Worm (Caenorhabditis elegans) whole organism, young adult: ENCODE measurements around the gene srx-90.
A peak's percentile ranks its signal among the peaks of the same experiment; 100 is the strongest.

Source experiments
- C06A6.2 ChIP-seq: fragments of 200-800 bp; sonication (Bioruptor generic); conservative IDR thresholded peaks from 2 replicates; pipeline ENCODE4 v1.3.6; 2022; ENCODE audit warnings: missing genetic modification characterization, missing compliant biosample characterization
- F33H1.4 ChIP-seq: fragments of 200-800 bp; sonication (Bioruptor generic); IDR thresholded peaks from 2 replicates; pipeline ENCODE4 v1.3.6; 2022; ENCODE audit warnings: missing genetic modification reagents, missing genetic modification characterization, missing compliant biosample characterization
- T26A5.8 ChIP-seq: sonication (generic microtip); optimal IDR thresholded peaks from 2 replicates; lab custom pipeline; 2016; ENCODE audit warnings: missing genetic modification characterization, missing compliant biosample characterization
- Y53F4B.3 ChIP-seq: fragments of 200-800 bp; sonication (Bioruptor generic); IDR thresholded peaks from 2 replicates; pipeline ENCODE4 v1.3.6; 2022; ENCODE audit warnings: missing genetic modification reagents, missing genetic modification characterization, missing compliant biosample characterization
- ZK185.1 ChIP-seq: sonication (generic microtip); optimal IDR thresholded peaks from 2 replicates; lab custom pipeline; 2016; ENCODE audit warnings: mild to moderate bottlenecking, missing genetic modification characterization, missing compliant biosample characterization; ENCODE audit not compliant: poor library complexity, severe bottlenecking
- akir-1 ChIP-seq: fragments of 200-800 bp; sonication (Bioruptor generic); optimal IDR thresholded peaks from 2 replicates; lab custom pipeline; 2018; ENCODE audit warnings: mild to moderate bottlenecking, missing genetic modification characterization, moderate library complexity, missing compliant biosample characterization
- ama-1 ChIP-seq, 3 experiments: fragments of 150-350 bp in 1 of 3; sonication (generic microtip) in 2 of 3; optimal IDR thresholded peaks; 2 replicates each; lab custom pipeline; 2014 to 2018; ENCODE audit warnings: missing biosample characterization in 2 of 3, missing genetic modification characterization in 2 of 3, missing genetic modification reagents in 2 of 3
- atf-7 ChIP-seq: sonication (generic microtip); optimal IDR thresholded peaks from 2 replicates; lab custom pipeline; 2017; ENCODE audit warnings: mild to moderate bottlenecking, missing genetic modification characterization, missing compliant biosample characterization
- athp-1 ChIP-seq: sonication (generic microtip); optimal IDR thresholded peaks from 2 replicates; lab custom pipeline; 2017; ENCODE audit warnings: mild to moderate bottlenecking, missing genetic modification characterization, missing compliant biosample characterization
- attf-5 ChIP-seq: fragments of 200-800 bp; sonication (Bioruptor generic); optimal IDR thresholded peaks from 2 replicates; lab custom pipeline; 2018; ENCODE audit warnings: mild to moderate bottlenecking, missing genetic modification characterization, missing compliant biosample characterization
- ceh-91 ChIP-seq: fragments of 200-800 bp; sonication (Bioruptor generic); IDR thresholded peaks from 2 replicates; pipeline ENCODE4 v1.3.6; 2022; ENCODE audit warnings: missing genetic modification reagents, missing genetic modification characterization, missing compliant biosample characterization
- die-1 ChIP-seq: sonication (generic microtip); optimal IDR thresholded peaks from 2 replicates; lab custom pipeline; 2016; ENCODE audit warnings: missing genotype, mild to moderate bottlenecking, missing genetic modification characterization, missing compliant biosample characterization
- dpff-1 ChIP-seq: sonication (generic microtip); optimal IDR thresholded peaks from 2 replicates; lab custom pipeline; 2017; ENCODE audit warnings: mild to moderate bottlenecking, missing genetic modification characterization, missing compliant biosample characterization
- efl-1 ChIP-seq: fragments of 150-350 bp; optimal IDR thresholded peaks from 2 replicates; lab custom pipeline; 2014; ENCODE audit warnings: missing biosample characterization, missing genetic modification reagents, missing genetic modification characterization
- egl-44 ChIP-seq: fragments of 200-800 bp; sonication (Bioruptor generic); IDR thresholded peaks from 2 replicates; pipeline ENCODE4 v1.3.6; 2022; ENCODE audit warnings: missing genetic modification reagents, missing genetic modification characterization, missing compliant biosample characterization
- fkh-3 ChIP-seq: sonication (generic microtip); optimal IDR thresholded peaks from 2 replicates; lab custom pipeline; 2016; ENCODE audit warnings: mild to moderate bottlenecking, missing genetic modification characterization, missing compliant biosample characterization
- hmg-20 ChIP-seq: fragments of 200-800 bp; sonication (Bioruptor generic); IDR thresholded peaks from 2 replicates; pipeline ENCODE4 v1.3.6; 2022; ENCODE audit warnings: missing genetic modification reagents, missing genetic modification characterization, missing compliant biosample characterization
- lin-35 ChIP-seq, 3 experiments: fragments of 150-350 bp in 2 of 3; sonication (generic microtip) in 1 of 3; optimal IDR thresholded peaks; 2 replicates each; lab custom pipeline; 2014 to 2018; ENCODE audit warnings: missing biosample characterization in 3 of 3, missing genetic modification characterization in 3 of 3, missing genetic modification reagents in 3 of 3
- lin-40 ChIP-seq: sonication (generic microtip); optimal IDR thresholded peaks from 2 replicates; lab custom pipeline; 2016; ENCODE audit warnings: missing genetic modification characterization, mild to moderate bottlenecking, missing compliant biosample characterization, missing genotype, missing genetic modification reagents
- madf-10 ChIP-seq: sonication (generic microtip); optimal IDR thresholded peaks from 2 replicates; lab custom pipeline; 2016; ENCODE audit warnings: mild to moderate bottlenecking, missing genetic modification characterization, missing compliant biosample characterization
- madf-6 ChIP-seq: fragments of 200-800 bp; sonication (Bioruptor generic); IDR thresholded peaks from 2 replicates; pipeline ENCODE4 v1.3.6; 2022; ENCODE audit warnings: missing genetic modification reagents, missing genetic modification characterization, missing compliant biosample characterization
- madf-8 ChIP-seq: fragments of 200-800 bp; sonication (Bioruptor generic); conservative IDR thresholded peaks from 2 replicates; pipeline ENCODE4 v1.3.6; 2022; ENCODE audit warnings: missing genetic modification reagents, missing genetic modification characterization, missing compliant biosample characterization
- mel-28 ChIP-seq: sonication (generic microtip); optimal IDR thresholded peaks from 2 replicates; lab custom pipeline; 2016; ENCODE audit warnings: borderline replicate concordance, mild to moderate bottlenecking, missing genetic modification characterization, missing compliant biosample characterization
- nfya-1 ChIP-seq: sonication (generic microtip); optimal IDR thresholded peaks from 2 replicates; lab custom pipeline; 2017; ENCODE audit warnings: antibody characterized with exemption, missing compliant biosample characterization, missing genetic modification characterization, borderline replicate concordance; ENCODE audit not compliant: insufficient read depth
- nfyb-1 ChIP-seq: fragments of 200-800 bp; sonication (Bioruptor generic); IDR thresholded peaks from 2 replicates; pipeline ENCODE4 v1.3.6; 2022; ENCODE audit warnings: missing genetic modification reagents, missing genetic modification characterization, missing compliant biosample characterization
- nhr-179 ChIP-seq: sonication (generic microtip); optimal IDR thresholded peaks from 2 replicates; lab custom pipeline; 2016; ENCODE audit warnings: mild to moderate bottlenecking, missing genetic modification characterization, missing compliant biosample characterization
- nhr-80 ChIP-seq: sonication (generic microtip); optimal IDR thresholded peaks from 2 replicates; lab custom pipeline; 2016; ENCODE audit warnings: missing genetic modification characterization, missing compliant biosample characterization
- rcor-1 ChIP-seq: fragments of 200-800 bp; sonication (Bioruptor generic); IDR thresholded peaks from 2 replicates; pipeline ENCODE4 v1.3.6; 2022; ENCODE audit warnings: missing genetic modification reagents, missing genetic modification characterization, missing compliant biosample characterization
- rec-8 ChIP-seq, 2 experiments: sonication (generic microtip); optimal IDR thresholded peaks; 2 replicates each; lab custom pipeline; 2016; ENCODE audit warnings: mild to moderate bottlenecking in 2 of 2, missing genetic modification characterization in 2 of 2, missing genetic modification reagents in 2 of 2, missing genotype in 2 of 2, missing biosample characterization in 1 of 2, missing compliant biosample characterization in 1 of 2, moderate library complexity in 1 of 2
- rpc-1 ChIP-seq, 2 experiments: fragments of 150-350 bp in 1 of 2; sonication (generic microtip) in 1 of 2; optimal IDR thresholded peaks; 2 replicates each; lab custom pipeline; 2014 to 2018; ENCODE audit warnings: missing biosample characterization in 1 of 2, missing genetic modification characterization in 1 of 2, missing genetic modification reagents in 1 of 2, missing genotype in 1 of 2
- sdz-38 ChIP-seq: sonication (generic microtip); optimal IDR thresholded peaks from 2 replicates; lab custom pipeline; 2016; ENCODE audit warnings: missing genotype, missing genetic modification characterization, missing compliant biosample characterization
- snpc-1.1 ChIP-seq: sonication (generic microtip); optimal IDR thresholded peaks from 2 replicates; lab custom pipeline; 2017; ENCODE audit warnings: missing genetic modification characterization, mild to moderate bottlenecking, missing compliant biosample characterization, antibody characterized with exemption, moderate library complexity, missing genotype, missing genetic modification reagents; ENCODE audit not compliant: insufficient read depth
- snpc-1.3 ChIP-seq: sonication (generic microtip); optimal IDR thresholded peaks from 2 replicates; lab custom pipeline; 2017; ENCODE audit warnings: missing genetic modification characterization, mild to moderate bottlenecking, missing compliant biosample characterization, antibody characterized with exemption, moderate library complexity, missing genotype, missing genetic modification reagents; ENCODE audit not compliant: insufficient read depth
- snpc-4 ChIP-seq, 5 experiments: fragments of 150-350 bp in 1 of 5; sonication (generic microtip) in 4 of 5; optimal IDR thresholded peaks; 2 replicates each; lab custom pipeline; 2014 to 2018; ENCODE audit warnings: missing genetic modification characterization in 5 of 5, missing biosample characterization in 3 of 5, antibody characterized with exemption in 2 of 5, mild to moderate bottlenecking in 2 of 5, missing compliant biosample characterization in 2 of 5, missing genotype in 2 of 5, moderate library complexity in 2 of 5, missing genetic modification reagents in 1 of 5
- tbx-9 ChIP-seq: sonication (generic microtip); optimal IDR thresholded peaks from 2 replicates; lab custom pipeline; 2016; ENCODE audit warnings: borderline replicate concordance, missing genetic modification characterization, inconsistent platforms, missing compliant biosample characterization
- unc-130 ChIP-seq: sonication (generic microtip); optimal IDR thresholded peaks from 2 replicates; lab custom pipeline; 2016; ENCODE audit warnings: missing genetic modification reagents, missing genetic modification characterization, missing compliant biosample characterization
- unc-62 ChIP-seq: fragments of 150-350 bp; optimal IDR thresholded peaks from 2 replicates; lab custom pipeline; 2014; ENCODE audit warnings: missing biosample characterization, missing genetic modification reagents, missing genetic modification characterization
- xnd-1 ChIP-seq: sonication (generic microtip); optimal IDR thresholded peaks from 2 replicates; lab custom pipeline; 2016; ENCODE audit warnings: missing genotype, missing genetic modification reagents, missing genetic modification characterization, missing compliant biosample characterization
- ztf-3 ChIP-seq: fragments of 200-800 bp; sonication (Bioruptor generic); optimal IDR thresholded peaks from 2 replicates; lab custom pipeline; 2018; ENCODE audit warnings: mild to moderate bottlenecking, missing genetic modification characterization, missing compliant biosample characterization

The srx-90 gene

DNA sequence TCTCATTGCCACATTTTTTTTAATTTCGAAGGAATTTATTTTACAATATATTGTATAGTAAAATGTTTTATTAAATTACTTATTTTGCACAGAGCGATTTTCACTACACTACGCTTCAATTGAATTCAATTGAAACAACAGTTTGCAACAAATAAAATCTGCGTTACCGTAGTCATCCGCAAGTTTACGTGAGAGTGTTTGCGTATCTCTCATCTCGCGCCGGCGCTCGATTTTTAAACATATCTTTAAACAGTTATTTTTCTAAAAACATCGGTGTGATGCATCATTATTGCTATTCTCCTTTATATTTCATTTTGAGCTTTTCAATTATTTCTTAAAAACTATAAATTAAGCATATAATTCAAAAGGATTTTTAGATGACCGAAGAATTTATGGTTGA is 26.7 kb upstream of the srx-90 start, which contains the start of gene duo-1 (continued):
- TF ChIP-seq nfya-1 (tag; lab: Kevin White, UChicago) (no peak), madf-8 (peak; percentile 88), ZK185.1 (tag; lab: Kevin White, UChicago) (no peak), ceh-91 (GFP tag; lab: Robert Waterston, UW) (peak; percentile 79), ztf-3 (GFP tag; lab: Kevin White, UChicago) (no peak), unc-130 (GFP tag; lab: Kevin White, UChicago) (peak; percentile 60), atf-7 (tag; lab: Kevin White, UChicago) (no peak), hmg-20 (GFP tag; lab: Robert Waterston, UW) (no peak), fkh-3 (tag; lab: Kevin White, UChicago) (no peak), rcor-1 (GFP tag; lab: Robert Waterston, UW) (peak; percentile 72), snpc-1.3 (no peak), xnd-1 (tag; lab: Kevin White, UChicago) (peak; percentile 86), attf-5 (no peak), akir-1 (GFP tag; lab: Kevin White, UChicago) (no peak), madf-6 (GFP tag; lab: Robert Waterston, UW) (peak; percentile 95), mel-28 (tag; lab: Kevin White, UChicago) (no peak), F33H1.4 (GFP tag; lab: Robert Waterston, UW) (peak; percentile 66), rec-8 (tag; optimal IDR thresholded peaks at IDR 0.05; lab: Kevin White, UChicago) (no peak), T26A5.8 (tag; lab: Kevin White, UChicago) (no peak), snpc-4 (GFP tag; optimal IDR thresholded peaks at IDR 0.05; lab: Kevin White, UChicago) (no peak), snpc-4 (tag; optimal IDR thresholded peaks at IDR 0.05; lab: Kevin White, UChicago) (peak in 1 of 4 experiments; percentile 49), rpc-1 (optimal IDR thresholded peaks at IDR 0.05; lab: Kevin White, UChicago) (no peak), rpc-1 (tag; optimal IDR thresholded peaks at IDR 0.05; lab: Kevin White, UChicago) (no peak), efl-1 (GFP tag; lab: Kevin White, UChicago) (peak; percentile 95)

DNA sequence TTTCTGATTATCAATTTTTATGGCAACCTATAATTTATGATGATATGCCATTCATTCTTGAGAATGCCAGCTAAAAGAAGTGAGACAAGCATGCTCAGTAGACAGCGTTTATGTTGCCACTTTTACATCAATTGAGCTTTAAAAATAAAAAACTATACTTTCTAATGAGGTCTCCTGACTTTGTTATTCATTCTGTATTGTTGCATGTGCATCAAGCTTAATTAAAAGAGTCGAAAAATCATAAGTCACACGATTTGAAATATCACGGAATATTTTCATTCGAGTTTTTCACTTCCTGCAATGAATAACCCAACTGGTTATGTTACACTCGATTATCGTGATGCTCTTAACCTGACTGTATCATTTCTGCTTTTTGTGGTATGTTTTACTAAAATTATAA is 18.3 kb upstream of the srx-90 start, which contains the start of gene srx-86:
Gene srx-86, plus strand, starts transcription at position 301 of the 400 bp plus-strand sequence.
- no peak for TF ChIP-seq snpc-1.1 (tag; lab: Kevin White, UChicago)
- no peak for TF ChIP-seq nhr-179
- TF ChIP-seq lin-40 (tag; lab: Kevin White, UChicago), result no peak

DNA sequence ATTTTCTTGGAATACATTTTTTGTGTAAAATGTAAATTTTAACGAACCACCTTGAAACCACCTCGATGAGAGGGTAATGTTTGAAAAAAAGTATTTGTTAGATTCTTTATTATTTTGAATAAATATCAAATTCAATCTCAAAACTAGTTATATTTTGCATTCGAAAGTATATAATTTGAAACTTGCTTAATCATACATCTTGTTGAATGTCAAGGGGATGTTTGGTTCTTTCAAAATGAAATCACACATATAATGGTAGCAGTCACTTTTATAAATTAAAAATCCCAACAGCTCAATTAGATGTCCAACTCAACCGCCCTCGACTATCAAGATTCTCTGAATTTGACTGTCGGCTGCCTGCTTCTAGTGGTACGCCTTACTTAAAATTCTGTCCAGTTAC is 16.4 kb upstream of the srx-90 start, which contains the start of gene srx-87:
Gene srx-87, plus strand, starts transcription at position 301 of the 400 bp plus-strand sequence.
- TF ChIP-seq ama-1 (optimal IDR thresholded peaks at IDR 0.05; lab: Kevin White, UChicago), result no peak
- no peak for TF ChIP-seq ama-1 (GFP tag; optimal IDR thresholded peaks at IDR 0.05; lab: Kevin White, UChicago)
- no peak for TF ChIP-seq egl-44 (GFP tag; lab: Robert Waterston, UW)
- TF ChIP-seq dpff-1 (tag; lab: Kevin White, UChicago), result no peak
- no peak for TF ChIP-seq athp-1 (tag; lab: Kevin White, UChicago)
- no peak for TF ChIP-seq lin-35 (GFP tag; optimal IDR thresholded peaks at IDR 0.05; lab: Kevin White, UChicago)
- no peak for TF ChIP-seq nhr-80 (tag; lab: Kevin White, UChicago)
- TF ChIP-seq sdz-38 (tag; lab: Kevin White, UChicago), result no peak
- TF ChIP-seq tbx-9 (tag; lab: Kevin White, UChicago), result no peak
- TF ChIP-seq die-1 (tag; lab: Kevin White, UChicago), result no peak
- no peak for TF ChIP-seq madf-8
- TF ChIP-seq nfya-1 (tag; lab: Kevin White, UChicago), result no peak
- TF ChIP-seq unc-62 (GFP tag; lab: Kevin White, UChicago), result no peak
- TF ChIP-seq xnd-1 (tag; lab: Kevin White, UChicago), result no peak
- TF ChIP-seq C06A6.2 (GFP tag; lab: Robert Waterston, UW), result no peak
- no peak for TF ChIP-seq rec-8 (tag; optimal IDR thresholded peaks at IDR 0.05; lab: Kevin White, UChicago)
- no peak for TF ChIP-seq snpc-1.3
- no peak for TF ChIP-seq nfyb-1
- TF ChIP-seq madf-10 (tag; lab: Kevin White, UChicago), result no peak
- TF ChIP-seq lin-40 (tag; lab: Kevin White, UChicago), result no peak
- TF ChIP-seq Y53F4B.3 (GFP tag; lab: Robert Waterston, UW), result no peak
